Fruit fly (Drosophila melanogaster) whole organism, embryonic: ENCODE results near the gene CG5810.

ENCODE experiments used
- ATbp ChIP-seq: fragments of 200-800 bp; sonication (Bioruptor generic); optimal IDR thresholded peaks from 2 replicates; lab custom pipeline; 2017; ENCODE audit warnings: missing biosample characterization, mild to moderate bottlenecking, missing genetic modification characterization, missing genetic modification reagents
- Antp ChIP-seq: fragments of 200-800 bp; sonication (Bioruptor generic); optimal IDR thresholded peaks from 3 replicates; lab custom pipeline; 2016; ENCODE audit warnings: missing biosample characterization, missing genetic modification characterization
- Atf3 ChIP-seq: fragments of 200-800 bp; sonication (Bioruptor generic); optimal IDR thresholded peaks from 3 replicates; lab custom pipeline; 2016; ENCODE audit warnings: missing biosample characterization, missing genetic modification characterization
- B-H2 ChIP-seq: fragments of 200-800 bp; sonication (Bioruptor generic); optimal IDR thresholded peaks from 2 replicates; lab custom pipeline; 2018; ENCODE audit warnings: missing biosample characterization, mild to moderate bottlenecking, missing genetic modification characterization
- Bgb ChIP-seq: fragments of 200-800 bp; sonication (Bioruptor generic); IDR thresholded peaks from 2 replicates; pipeline ENCODE4 v1.3.6; 2022; ENCODE audit warnings: missing biosample characterization, missing genetic modification characterization; ENCODE audit not compliant: partially characterized antibody
- Blimp-1 ChIP-seq: fragments of 200-800 bp; sonication (Bioruptor generic); optimal IDR thresholded peaks from 3 replicates; lab custom pipeline; 2018; ENCODE audit warnings: missing biosample characterization, missing genetic modification characterization, mild to moderate bottlenecking, moderate library complexity, missing genetic modification reagents
- CG10979 ChIP-seq: fragments of 200-800 bp; sonication (Bioruptor generic); optimal IDR thresholded peaks from 2 replicates; lab custom pipeline; 2018; ENCODE audit warnings: missing biosample characterization, mild to moderate bottlenecking, missing genetic modification characterization, moderate library complexity
- CG12071 ChIP-seq: fragments of 200-800 bp; sonication (Bioruptor generic); optimal IDR thresholded peaks from 3 replicates; lab custom pipeline; 2018; ENCODE audit warnings: missing biosample characterization, mild to moderate bottlenecking, missing genetic modification characterization
- CG12219 ChIP-seq: fragments of 200-800 bp; sonication (Bioruptor generic); optimal IDR thresholded peaks from 3 replicates; lab custom pipeline; 2018; ENCODE audit warnings: missing biosample characterization, mild to moderate bottlenecking, missing genetic modification characterization
- CG12769 ChIP-seq: fragments of 200-800 bp; sonication (Bioruptor generic); optimal IDR thresholded peaks from 2 replicates; lab custom pipeline; 2019; ENCODE audit warnings: missing biosample characterization, mild to moderate bottlenecking, missing genetic modification characterization, moderate library complexity
- CG14014 ChIP-seq: fragments of 200-800 bp; sonication (Bioruptor generic); IDR thresholded peaks from 2 replicates; pipeline ENCODE4 v1.3.6; 2022; ENCODE audit warnings: missing biosample characterization, missing genetic modification characterization
- CG14441 ChIP-seq: fragments of 200-800 bp; sonication (Bioruptor generic); IDR thresholded peaks from 2 replicates; pipeline ENCODE4 v1.3.6; 2022; ENCODE audit warnings: missing biosample characterization, missing genetic modification characterization
- CG14667 ChIP-seq: fragments of 200-800 bp; sonication (Bioruptor generic); IDR thresholded peaks from 2 replicates; pipeline ENCODE4 v1.3.6; 2022; ENCODE audit warnings: missing biosample characterization, missing genetic modification characterization
- CG15269 ChIP-seq: fragments of 200-800 bp; sonication (Bioruptor generic); optimal IDR thresholded peaks from 2 replicates; lab custom pipeline; 2018; ENCODE audit warnings: missing biosample characterization, mild to moderate bottlenecking, missing genetic modification characterization, moderate library complexity
- CG1529 ChIP-seq: fragments of 200-800 bp; sonication (Bioruptor generic); optimal IDR thresholded peaks from 3 replicates; lab custom pipeline; 2018; ENCODE audit warnings: missing biosample characterization, missing genetic modification characterization
- CG18619 ChIP-seq: fragments of 200-800 bp; sonication (Bioruptor generic); optimal IDR thresholded peaks from 3 replicates; lab custom pipeline; 2017; ENCODE audit warnings: missing biosample characterization, mild to moderate bottlenecking, missing genetic modification characterization
- CG43689 ChIP-seq: fragments of 200-800 bp; sonication (Bioruptor generic); IDR thresholded peaks from 2 replicates; pipeline ENCODE4 v1.3.6; 2022; ENCODE audit warnings: missing biosample characterization, missing genetic modification characterization
- CG6654 ChIP-seq: fragments of 200-800 bp; sonication (Bioruptor generic); optimal IDR thresholded peaks from 2 replicates; lab custom pipeline; 2017; ENCODE audit warnings: missing biosample characterization, mild to moderate bottlenecking, missing genetic modification characterization
- CG6683 ChIP-seq: fragments of 200-800 bp; sonication (Bioruptor generic); optimal IDR thresholded peaks from 2 replicates; lab custom pipeline; 2017; ENCODE audit warnings: missing biosample characterization, mild to moderate bottlenecking, missing genetic modification characterization, missing genetic modification reagents
- CG7745 ChIP-seq: fragments of 200-800 bp; sonication (Bioruptor generic); optimal IDR thresholded peaks from 2 replicates; lab custom pipeline; 2018; ENCODE audit warnings: missing biosample characterization, mild to moderate bottlenecking, missing genetic modification characterization, moderate library complexity
- CG7928 ChIP-seq: fragments of 200-800 bp; sonication (Bioruptor generic); optimal IDR thresholded peaks from 2 replicates; lab custom pipeline; 2017; ENCODE audit warnings: missing biosample characterization, mild to moderate bottlenecking, missing genetic modification characterization
- CG8765 ChIP-seq: fragments of 200-800 bp; sonication (Bioruptor generic); IDR thresholded peaks from 2 replicates; pipeline ENCODE4 v1.3.6; 2022; ENCODE audit warnings: missing biosample characterization, missing genetic modification characterization
- CG9215 ChIP-seq: fragments of 200-800 bp; sonication (Bioruptor generic); IDR thresholded peaks from 2 replicates; pipeline ENCODE4 v1.3.6; 2022; ENCODE audit warnings: missing biosample characterization, missing genetic modification characterization
- CG9932 ChIP-seq: fragments of 200-800 bp; sonication (Bioruptor generic); IDR thresholded peaks from 2 replicates; pipeline ENCODE4 v1.3.6; 2022; ENCODE audit warnings: missing biosample characterization, missing genetic modification characterization
- CkIIα-i1 ChIP-seq: fragments of 200-800 bp; sonication (Bioruptor generic); IDR thresholded peaks from 2 replicates; pipeline ENCODE4 v1.3.6; 2022; ENCODE audit warnings: missing biosample characterization, missing genetic modification characterization
- Dek ChIP-seq: fragments of 200-800 bp; sonication (Bioruptor generic); optimal IDR thresholded peaks from 3 replicates; lab custom pipeline; 2019; ENCODE audit warnings: missing biosample characterization, mild to moderate bottlenecking, missing genetic modification characterization, moderate library complexity
- Fer1 ChIP-seq: fragments of 200-800 bp; sonication (Bioruptor generic); optimal IDR thresholded peaks from 2 replicates; lab custom pipeline; 2017; ENCODE audit warnings: missing biosample characterization, mild to moderate bottlenecking, missing genetic modification characterization
- Gug ChIP-seq: fragments of 200-800 bp; sonication (Bioruptor generic); IDR thresholded peaks from 4 replicates; pipeline ENCODE4 v1.3.6; 2022; ENCODE audit warnings: missing biosample characterization, missing genetic modification characterization
- HLH4C ChIP-seq: fragments of 200-800 bp; sonication (Bioruptor generic); IDR thresholded peaks from 3 replicates; pipeline ENCODE4 v1.3.6; 2022; ENCODE audit warnings: missing biosample characterization, missing genetic modification characterization; ENCODE audit not compliant: partially characterized antibody
- Oaz ChIP-seq: fragments of 200-800 bp; sonication (Bioruptor generic); IDR thresholded peaks from 2 replicates; pipeline ENCODE4 v1.3.6; 2022; ENCODE audit warnings: missing biosample characterization, missing genetic modification characterization
- amos ChIP-seq: fragments of 200-800 bp; sonication (Bioruptor generic); IDR thresholded peaks from 2 replicates; pipeline ENCODE4 v1.3.6; 2022; ENCODE audit warnings: missing biosample characterization, missing genetic modification characterization; ENCODE audit not compliant: partially characterized antibody
- croc ChIP-seq: fragments of 200-800 bp; sonication (Bioruptor generic); conservative IDR thresholded peaks from 3 replicates; pipeline ENCODE4 v1.3.6; 2022; ENCODE audit warnings: missing biosample characterization, missing genetic modification characterization
- ftz-f1 ChIP-seq: fragments of 200-800 bp; sonication (Bioruptor generic); optimal IDR thresholded peaks from 2 replicates; lab custom pipeline; 2016; ENCODE audit warnings: missing biosample characterization, missing genetic modification characterization
- ind ChIP-seq: fragments of 200-800 bp; sonication (Bioruptor generic); optimal IDR thresholded peaks from 3 replicates; lab custom pipeline; 2016; ENCODE audit warnings: missing biosample characterization, missing genetic modification characterization
- insv ChIP-seq, 2 experiments: fragments of 200-800 bp; sonication (Bioruptor generic); optimal IDR thresholded peaks; 3 replicates each; lab custom pipeline; 2016 to 2018; ENCODE audit warnings: missing biosample characterization in 2 of 2, missing genetic modification characterization in 2 of 2
- kni ChIP-seq: fragments of 200-800 bp; sonication (Bioruptor generic); optimal IDR thresholded peaks from 3 replicates; lab custom pipeline; 2017; ENCODE audit warnings: mild to moderate bottlenecking, missing biosample characterization, missing genetic modification reagents, missing genetic modification characterization
- nmo ChIP-seq: fragments of 200-800 bp; sonication (Bioruptor generic); optimal IDR thresholded peaks from 2 replicates; lab custom pipeline; 2018; ENCODE audit warnings: missing biosample characterization, mild to moderate bottlenecking, missing genetic modification characterization, moderate library complexity
- onecut ChIP-seq: fragments of 200-800 bp; sonication (Bioruptor generic); IDR thresholded peaks from 2 replicates; pipeline ENCODE4 v1.3.6; 2022; ENCODE audit warnings: missing biosample characterization, missing genetic modification characterization
- pnt ChIP-seq: fragments of 200-800 bp; sonication (Bioruptor generic); optimal IDR thresholded peaks from 3 replicates; lab custom pipeline; 2016; ENCODE audit warnings: missing biosample characterization, missing genetic modification characterization
- prd ChIP-seq, 3 experiments: fragments of >200 bp in 2 of 3; fragments of 200-800 bp in 1 of 3; sonication (Bioruptor generic) in 1 of 3; optimal IDR thresholded peaks in 2 of 3; IDR thresholded peaks in 1 of 3; 2 replicates in 2 of 3; 3 replicates in 1 of 3; pipeline versions ENCODE4 v1.3.6 to Lab custom; 2017 to 2022; ENCODE audit warnings: missing biosample characterization in 1 of 3, missing genetic modification characterization in 1 of 3
- pros ChIP-seq: fragments of 200-800 bp; sonication (Bioruptor generic); optimal IDR thresholded peaks from 3 replicates; lab custom pipeline; 2019; ENCODE audit warnings: missing biosample characterization, mild to moderate bottlenecking, missing genetic modification characterization, moderate library complexity
- seq ChIP-seq: fragments of 200-800 bp; sonication (Bioruptor generic); IDR thresholded peaks from 2 replicates; pipeline ENCODE4 v1.3.6; 2022; ENCODE audit warnings: missing biosample characterization, missing genetic modification characterization
- sna ChIP-seq: fragments of 200-800 bp; sonication (Bioruptor generic); IDR thresholded peaks from 2 replicates; pipeline ENCODE4 v1.3.6; 2022; ENCODE audit warnings: missing biosample characterization, missing genetic modification characterization; ENCODE audit not compliant: partially characterized antibody
- sr ChIP-seq: fragments of 200-800 bp; sonication (Bioruptor generic); IDR thresholded peaks from 3 replicates; pipeline ENCODE4 v1.3.6; 2022; ENCODE audit warnings: missing biosample characterization, missing genetic modification characterization
- ssp ChIP-seq: fragments of 200-800 bp; sonication (Bioruptor generic); IDR thresholded peaks from 2 replicates; pipeline ENCODE4 v1.3.6; 2022; ENCODE audit warnings: missing biosample characterization, missing genetic modification characterization
- tgo ChIP-seq: fragments of 200-800 bp; sonication (Bioruptor generic); IDR thresholded peaks from 3 replicates; pipeline ENCODE4 v1.3.6; 2022; ENCODE audit warnings: missing biosample characterization, missing genetic modification characterization
- trh ChIP-seq: fragments of 200-800 bp; sonication (Bioruptor generic); optimal IDR thresholded peaks from 2 replicates; lab custom pipeline; 2016; ENCODE audit warnings: missing biosample characterization, missing genetic modification characterization
- wdn ChIP-seq: fragments of 200-800 bp; sonication (Bioruptor generic); IDR thresholded peaks from 2 replicates; pipeline ENCODE4 v1.3.6; 2022; ENCODE audit warnings: missing biosample characterization, missing genetic modification characterization
- zfh2 ChIP-seq: fragments of 200-800 bp; sonication (Bioruptor generic); optimal IDR thresholded peaks from 2 replicates; lab custom pipeline; 2016; ENCODE audit warnings: missing biosample characterization, missing genetic modification characterization

CG5810 gene

DNA sequence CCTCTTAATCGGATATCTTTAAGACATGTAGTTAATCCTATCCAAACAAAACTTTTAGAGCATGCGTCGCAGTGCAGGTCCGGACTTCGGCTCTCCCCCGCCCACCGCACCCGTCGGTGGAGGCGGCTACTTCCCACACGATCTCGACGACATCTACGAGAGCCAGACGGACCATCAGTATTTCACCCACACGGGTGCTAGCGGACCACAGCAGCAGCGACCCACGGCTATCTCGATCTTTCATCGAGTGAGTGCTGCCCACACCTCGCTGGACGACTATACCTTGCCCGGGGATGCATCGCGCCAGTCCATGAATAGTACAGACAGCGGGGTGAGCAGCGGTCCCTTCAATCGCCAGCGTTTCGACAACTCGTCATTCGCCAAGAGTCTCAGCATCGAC lies 38.0 kb downstream of the CG5810 start:
- TF ChIP-seq CG14014 (GFP tag; lab: Robert Waterston, UW) (no peak), onecut (GFP tag; lab: Robert Waterston, UW) (no peak), CG9932 (0 out of 2 replicates have a peak, but pooled peaks have one; percentile 24), CkIIα-i1 (GFP tag; lab: Robert Waterston, UW) (no peak), CG8765 (no peak), sr (GFP tag; lab: Robert Waterston, UW) (peak; percentile 96), ftz-f1 (GFP tag; lab: Kevin White, UChicago) (no peak), CG10979 (tag; lab: Kevin White, UChicago) (no peak)

DNA sequence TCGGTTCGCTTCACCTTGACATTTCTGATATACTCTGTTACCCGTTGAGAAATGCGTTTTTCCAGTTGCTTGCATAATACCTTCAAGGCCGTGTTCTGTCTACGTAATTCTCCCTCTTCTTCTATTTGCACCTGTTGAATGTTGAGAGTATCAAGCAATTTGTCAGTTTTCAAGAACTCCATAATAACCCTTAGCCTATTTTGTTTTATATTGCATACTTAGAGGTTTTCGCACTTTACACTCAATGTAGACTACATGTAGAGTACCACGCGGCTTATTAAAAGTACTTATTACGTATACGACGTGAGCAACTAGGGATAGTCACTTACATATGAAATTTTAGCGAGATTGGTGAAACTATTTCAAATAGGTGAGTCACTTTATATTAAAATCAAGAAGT lies 39.6 kb downstream of the CG5810 start:
- TF ChIP-seq wdn (GFP tag; lab: Robert Waterston, UW) (no peak), CG12071 (GFP tag; lab: Kevin White, UChicago) (no peak), CG14667 (no peak), Bgb (GFP tag; lab: Robert Waterston, UW) (peak; percentile 55), ind (GFP tag; lab: Kevin White, UChicago) (no peak), Gug (GFP tag; lab: Robert Waterston, UW) (no peak), Fer1 (GFP tag; lab: Kevin White, UChicago) (no peak), kni (no peak), pnt (GFP tag; lab: Kevin White, UChicago) (no peak), CG43689 (GFP tag; lab: Robert Waterston, UW) (no peak), amos (GFP tag; lab: Robert Waterston, UW) (peak; percentile 48; the same call in 1 of the 2 replicates), CG14441 (GFP tag; lab: Robert Waterston, UW) (no peak), CG15269 (tag; lab: Kevin White, UChicago) (no peak), Antp (GFP tag; lab: Kevin White, UChicago) (no peak), CG6683 (no peak), CG6654 (GFP tag; lab: Kevin White, UChicago) (no peak), CG12219 (no peak), pros (GFP tag; lab: Kevin White, UChicago) (no peak), ssp (GFP tag; lab: Robert Waterston, UW) (no peak), nmo (no peak), HLH4C (GFP tag; lab: Robert Waterston, UW) (no peak), Atf3 (no peak), ATbp (GFP tag; lab: Kevin White, UChicago) (no peak), seq (GFP tag; lab: Robert Waterston, UW) (no peak), trh (GFP tag; lab: Kevin White, UChicago) (no peak), CG14014 (GFP tag; lab: Robert Waterston, UW) (no peak), zfh2 (GFP tag; lab: Kevin White, UChicago) (no peak), CG1529 (GFP tag; lab: Kevin White, UChicago) (no peak), Blimp-1 (no peak), onecut (GFP tag; lab: Robert Waterston, UW) (no peak), tgo (no peak), CkIIα-i1 (GFP tag; lab: Robert Waterston, UW) (no peak), Oaz (GFP tag; lab: Robert Waterston, UW) (no peak), B-H2 (no peak), CG7745 (tag; lab: Kevin White, UChicago) (no peak), CG8765 (no peak), insv (GFP tag; optimal IDR thresholded peaks at IDR 0.05; lab: Kevin White, UChicago) (no peak), CG7928 (GFP tag; lab: Kevin White, UChicago) (no peak), CG9215 (GFP tag; lab: Robert Waterston, UW) (no peak), sna (no peak), CG12769 (tag; lab: Kevin White, UChicago) (peak; percentile 23), prd (optimal IDR thresholded peaks at IDR 0.05; lab: Kevin White, UChicago) (no peak), prd (GFP tag; IDR thresholded peaks at IDR 0.05; lab: Robert Waterston, UW) (no peak), croc (GFP tag; lab: Robert Waterston, UW) (no peak), Dek (tag; lab: Kevin White, UChicago) (no peak), CG18619 (GFP tag; lab: Kevin White, UChicago) (no peak)
